Fruit fly (Drosophila melanogaster): Measurements from ENCODE around the gene Atx-1.
A peak's percentile ranks its signal among the peaks of the same experiment; 100 is the strongest.

Atx-1 gene

dm6 chrX:6863289-6863938 lies 40.4 kb downstream of the Atx-1 start, which contains the start of gene CG43736 (continued):
- TF ChIP-seq Lpt (GFP tag; optimal IDR thresholded peaks at IDR 0.05) (peak; percentile 96), CG9139 (GFP tag; optimal IDR thresholded peaks at IDR 0.05) (peak; percentile 86), CG10669 (GFP tag; optimal IDR thresholded peaks at IDR 0.05) (peak; percentile 94), fd85E (GFP tag; optimal IDR thresholded peaks at IDR 0.05) (peak; percentile 76), CG34406 (GFP tag; optimal IDR thresholded peaks at IDR 0.05) (peak; percentile 90), svp (GFP tag) (peak; percentile 99), CG7368 (GFP tag; optimal IDR thresholded peaks at IDR 0.05) (peak; percentile 86), CG15336 (GFP tag; IDR thresholded peaks at IDR 0.05) (peak; percentile 96), CG6808 (GFP tag; optimal IDR thresholded peaks at IDR 0.05) (peak; percentile 94)

dm6 chrX:6865039-6865438 lies 42.0 kb downstream of the Atx-1 start:
- TF ChIP-seq CG32006 (GFP tag; optimal IDR thresholded peaks at IDR 0.05), result peak; percentile 43
- no peak for TF ChIP-seq CG3919 (GFP tag; optimal IDR thresholded peaks at IDR 0.05)
- no peak for TF ChIP-seq acj6 (GFP tag; optimal IDR thresholded peaks at IDR 0.05)

- TF ChIP-seq CG1621 (tag; optimal IDR thresholded peaks at IDR 0.05) (peak; percentile 48), ss (GFP tag; optimal IDR thresholded peaks at IDR 0.05) (peak; percentile 62 to 71), Eip78C (GFP tag) (peak; percentile 19), fkh (GFP tag; optimal IDR thresholded peaks at IDR 0.05) (peak; percentile 87), CG4318 (GFP tag; optimal IDR thresholded peaks at IDR 0.05) (no peak), Blimp-1 (GFP tag; optimal IDR thresholded peaks at IDR 0.05) (no peak), CG8319 (GFP tag; optimal IDR thresholded peaks at IDR 0.05) (no peak), lz (GFP tag; optimal IDR thresholded peaks at IDR 0.05) (no peak), Gug (GFP tag; IDR thresholded peaks at IDR 0.05) (no peak), Sox15 (GFP tag; optimal IDR thresholded peaks at IDR 0.05) (no peak), acj6 (GFP tag; optimal IDR thresholded peaks at IDR 0.05) (no peak), OdsH (GFP tag; optimal IDR thresholded peaks at IDR 0.05) (no peak), Ets21C (GFP tag; optimal IDR thresholded peaks at IDR 0.05) (no peak), CG11762 (GFP tag; optimal IDR thresholded peaks at IDR 0.05; ENCODE audit: insufficient read depth) (no peak), salr (GFP tag; optimal IDR thresholded peaks at IDR 0.05) (no peak), CG8632 (GFP tag; optimal IDR thresholded peaks at IDR 0.05) (no peak), Ets96B (tag; optimal IDR thresholded peaks at IDR 0.05) (no peak), Smox (GFP tag; optimal IDR thresholded peaks at IDR 0.05) (no peak), Eip93F (GFP tag; optimal IDR thresholded peaks at IDR 0.05) (no peak), CG6854 (GFP tag; optimal IDR thresholded peaks at IDR 0.05) (no peak), Lpt (GFP tag; optimal IDR thresholded peaks at IDR 0.05) (no peak), CG31627 (GFP tag; optimal IDR thresholded peaks at IDR 0.05) (no peak), CG16779 (tag; optimal IDR thresholded peaks at IDR 0.05) (no peak), dac (GFP tag; optimal IDR thresholded peaks at IDR 0.05) (no peak), CG9139 (GFP tag; optimal IDR thresholded peaks at IDR 0.05) (no peak), Eip75B (GFP tag; optimal IDR thresholded peaks at IDR 0.05) (no peak), CG6792 (GFP tag; optimal IDR thresholded peaks at IDR 0.05) (no peak), pdm3 (GFP tag; optimal IDR thresholded peaks at IDR 0.05) (no peak), CG6163 (GFP tag; IDR thresholded peaks at IDR 0.05) (peak; percentile 65; the same call in 1 of the 3 replicates), Hr39 (GFP tag; optimal IDR thresholded peaks at IDR 0.05) (no peak), topi (GFP tag; optimal IDR thresholded peaks at IDR 0.05) (no peak), CG11902 (GFP tag; optimal IDR thresholded peaks at IDR 0.05) (no peak), Met (GFP tag; optimal IDR thresholded peaks at IDR 0.05) (no peak), eg (GFP tag; IDR thresholded peaks at IDR 0.05) (peak; percentile 54; the same call in 2 of the 3 replicates), CG3919 (GFP tag; optimal IDR thresholded peaks at IDR 0.05) (no peak), dsx (GFP tag; optimal IDR thresholded peaks at IDR 0.05; ENCODE audit: poor library complexity, severe bottlenecking) (peak; percentile 9), Sox14 (GFP tag; optimal IDR thresholded peaks at IDR 0.05) (no peak), CG15336 (GFP tag; IDR thresholded peaks at IDR 0.05) (no peak), spab (GFP tag; optimal IDR thresholded peaks at IDR 0.05) (no peak), Hr38 (GFP tag; optimal IDR thresholded peaks at IDR 0.05) (no peak), CG7368 (GFP tag; optimal IDR thresholded peaks at IDR 0.05) (no peak), CG6808 (GFP tag; optimal IDR thresholded peaks at IDR 0.05) (peak; percentile 16)
These were observed 43.0 kb downstream of the Atx-1 start for dm6 chrX:6866040-6866439.

Data from whole organism, prepupa.